Worm (Caenorhabditis elegans) whole organism, late embryonic: Measurements from ENCODE around the gene sri-32.
"Not testable (repeated sequence)": the region's sequence is repeated elsewhere in the genome, so short reads cannot be mapped to it uniquely, and the experiment has no call there.

Experiments
- F13H6.1 ChIP-seq: sonication (generic microtip); optimal IDR thresholded peaks from 2 replicates; lab custom pipeline; 2016; ENCODE audit warnings: missing genetic modification characterization, missing compliant biosample characterization
- ahr-1 ChIP-seq: sonication (generic microtip); optimal IDR thresholded peaks from 2 replicates; lab custom pipeline; 2016; ENCODE audit warnings: missing genetic modification characterization, missing compliant biosample characterization
- ama-1 ChIP-seq: fragments of 150-350 bp; optimal IDR thresholded peaks from 2 replicates; lab custom pipeline; 2014
- ceh-14 ChIP-seq: sonication (generic microtip); optimal IDR thresholded peaks from 2 replicates; lab custom pipeline; 2016; ENCODE audit warnings: missing genotype, missing genetic modification characterization, missing compliant biosample characterization
- ceh-19 ChIP-seq: fragments of 200-800 bp; sonication (Bioruptor generic); optimal IDR thresholded peaks from 2 replicates; lab custom pipeline; 2018; ENCODE audit warnings: mild to moderate bottlenecking, missing genetic modification characterization, missing compliant biosample characterization
- ceh-2 ChIP-seq: sonication (generic microtip); optimal IDR thresholded peaks from 2 replicates; lab custom pipeline; 2016; ENCODE audit warnings: missing genotype, missing genetic modification characterization, missing compliant biosample characterization
- ceh-22 ChIP-seq: sonication (generic microtip); optimal IDR thresholded peaks from 2 replicates; lab custom pipeline; 2017; ENCODE audit warnings: missing biosample characterization, missing genetic modification characterization
- ceh-24 ChIP-seq: sonication (generic microtip); optimal IDR thresholded peaks from 2 replicates; lab custom pipeline; 2016; ENCODE audit warnings: mild to moderate bottlenecking, missing genetic modification characterization, missing compliant biosample characterization
- ceh-30 ChIP-seq: fragments of 150-350 bp; optimal IDR thresholded peaks from 2 replicates; lab custom pipeline; 2014; ENCODE audit warnings: missing biosample characterization, missing genetic modification characterization
- ceh-34 ChIP-seq: sonication (generic microtip); optimal IDR thresholded peaks from 2 replicates; lab custom pipeline; 2016; ENCODE audit warnings: mild to moderate bottlenecking, missing genetic modification characterization, missing compliant biosample characterization
- ceh-6 ChIP-seq: fragments of 200-800 bp; sonication (Bioruptor generic); optimal IDR thresholded peaks from 2 replicates; lab custom pipeline; 2018; ENCODE audit warnings: mild to moderate bottlenecking, missing genetic modification characterization, missing compliant biosample characterization
- dve-1 ChIP-seq: sonication (generic microtip); optimal IDR thresholded peaks from 2 replicates; lab custom pipeline; 2017; ENCODE audit warnings: antibody characterized with exemption, mild to moderate bottlenecking, missing genetic modification characterization, missing compliant biosample characterization
- elt-2 ChIP-seq: sonication (generic microtip); optimal IDR thresholded peaks from 2 replicates; lab custom pipeline; 2016; ENCODE audit warnings: missing genetic modification reagents, missing genetic modification characterization, missing compliant biosample characterization
- elt-4 ChIP-seq: sonication (generic microtip); optimal IDR thresholded peaks from 2 replicates; lab custom pipeline; 2016; ENCODE audit warnings: missing genetic modification characterization, missing compliant biosample characterization
- ets-4 ChIP-seq: sonication (generic microtip); optimal IDR thresholded peaks from 2 replicates; lab custom pipeline; 2016; ENCODE audit warnings: missing genetic modification characterization, missing compliant biosample characterization
- eyg-1 ChIP-seq: sonication (generic microtip); optimal IDR thresholded peaks from 2 replicates; lab custom pipeline; 2016; ENCODE audit warnings: missing genotype, missing genetic modification characterization, missing compliant biosample characterization
- fkh-6 ChIP-seq: sonication (generic microtip); optimal IDR thresholded peaks from 2 replicates; lab custom pipeline; 2016; ENCODE audit warnings: missing genetic modification characterization, missing compliant biosample characterization
- hlh-13 ChIP-seq: fragments of 200-800 bp; sonication (Bioruptor generic); optimal IDR thresholded peaks from 2 replicates; lab custom pipeline; 2018; ENCODE audit warnings: mild to moderate bottlenecking, missing genetic modification characterization, missing compliant biosample characterization
- hlh-30 ChIP-seq: sonication (generic microtip); optimal IDR thresholded peaks from 2 replicates; lab custom pipeline; 2017; ENCODE audit warnings: antibody characterized with exemption, missing genetic modification characterization, missing compliant biosample characterization; ENCODE audit not compliant: insufficient read depth
- lim-6 ChIP-seq: sonication (generic microtip); optimal IDR thresholded peaks from 2 replicates; lab custom pipeline; 2016; ENCODE audit warnings: missing genetic modification characterization, missing compliant biosample characterization
- mec-3 ChIP-seq: sonication (generic microtip); optimal IDR thresholded peaks from 2 replicates; lab custom pipeline; 2016; ENCODE audit warnings: borderline replicate concordance, missing genetic modification characterization, missing compliant biosample characterization
- nfya-1 ChIP-seq: sonication (generic microtip); optimal IDR thresholded peaks from 2 replicates; lab custom pipeline; 2017; ENCODE audit warnings: missing genetic modification characterization, mild to moderate bottlenecking, missing compliant biosample characterization, antibody characterized with exemption, moderate library complexity
- odd-2 ChIP-seq: sonication (generic microtip); optimal IDR thresholded peaks from 2 replicates; lab custom pipeline; 2017; ENCODE audit warnings: antibody characterized with exemption, mild to moderate bottlenecking, missing genetic modification characterization, missing compliant biosample characterization
- pag-3 ChIP-seq: sonication (generic microtip); optimal IDR thresholded peaks from 2 replicates; lab custom pipeline; 2016; ENCODE audit warnings: missing compliant biosample characterization, missing genetic modification characterization, borderline replicate concordance
- pat-9 ChIP-seq: fragments of 200-800 bp; sonication (Bioruptor generic); optimal IDR thresholded peaks from 2 replicates; lab custom pipeline; 2018; ENCODE audit warnings: mild to moderate bottlenecking, missing genetic modification characterization, moderate library complexity, missing compliant biosample characterization
- pax-1 ChIP-seq: fragments of 150-350 bp; optimal IDR thresholded peaks from 2 replicates; lab custom pipeline; 2014; ENCODE audit warnings: missing biosample characterization, missing genetic modification characterization
- pha-4 ChIP-seq: fragments of 150-350 bp; optimal IDR thresholded peaks from 2 replicates; lab custom pipeline; 2018; ENCODE audit warnings: missing biosample characterization, missing genetic modification reagents, missing genetic modification characterization
- ref-2 ChIP-seq: sonication (generic microtip); optimal IDR thresholded peaks from 2 replicates; lab custom pipeline; 2016; ENCODE audit warnings: missing genetic modification characterization, missing compliant biosample characterization
- unc-42 ChIP-seq: sonication (generic microtip); optimal IDR thresholded peaks from 2 replicates; lab custom pipeline; 2016; ENCODE audit warnings: missing genotype, missing genetic modification characterization, missing compliant biosample characterization
- zip-5 ChIP-seq: sonication (generic microtip); optimal IDR thresholded peaks from 2 replicates; lab custom pipeline; 2016; ENCODE audit warnings: missing genetic modification characterization, missing compliant biosample characterization
- ztf-16 ChIP-seq: sonication (generic microtip); optimal IDR thresholded peaks from 2 replicates; lab custom pipeline; 2017; ENCODE audit warnings: missing genetic modification characterization, missing compliant biosample characterization

The sri-32 gene

ce11 chrII:3198998-3199397 is 44.7 kb upstream of the sri-32 start, which contains the start of gene sri-51:
sri-51 (minus strand) TSS chrII:3199098.
- TF ChIP-seq ceh-19 (GFP tag; lab: Kevin White, UChicago) = no peak
- no peak for TF ChIP-seq nfya-1 (tag; lab: Kevin White, UChicago)
- TF ChIP-seq ztf-16 (tag; lab: Kevin White, UChicago) = no peak
- no peak for TF ChIP-seq ceh-30 (tag; lab: Kevin White, UChicago)
- TF ChIP-seq ahr-1 (tag; lab: Kevin White, UChicago) = no peak
- TF ChIP-seq ceh-22 (tag; lab: Kevin White, UChicago) = no peak
- no peak for TF ChIP-seq ceh-24 (tag; lab: Kevin White, UChicago)
- TF ChIP-seq elt-2 (tag; lab: Kevin White, UChicago) = no peak
- no peak for TF ChIP-seq lim-6
- no peak for TF ChIP-seq eyg-1 (tag; lab: Kevin White, UChicago)
- TF ChIP-seq hlh-30 = no peak
- no peak for TF ChIP-seq unc-42 (tag; lab: Kevin White, UChicago)
- no peak for TF ChIP-seq ceh-6 (GFP tag; lab: Kevin White, UChicago)
- TF ChIP-seq pha-4 (tag; lab: Kevin White, UChicago) = no peak
- TF ChIP-seq ceh-34 (tag; lab: Kevin White, UChicago) = no peak

- no peak for TF ChIP-seq zip-5 (tag; lab: Kevin White, UChicago)
Observed at ce11 chrII:3196966-3197365, 42.7 kb upstream of the sri-32 start, which contains the start of gene gcy-15. gcy-15 (minus strand) TSS chrII:3197066.

ce11 chrII:3195739-3196138 is 41.5 kb upstream of the sri-32 start:
- TF ChIP-seq mec-3 (tag; lab: Kevin White, UChicago) = peak; percentile 13
- TF ChIP-seq fkh-6 (tag; lab: Kevin White, UChicago) = no peak

- not testable (repeated sequence) for TF ChIP-seq ceh-2, pag-3, ref-2
Observed at ce11 chrII:3191544-3191943, 37.3 kb upstream of the sri-32 start, which contains the start of gene Y27F2A.9. Y27F2A.9 (minus strand) TSS chrII:3191644.

ce11 chrII:3189038-3189437 is 34.8 kb upstream of the sri-32 start, which contains the start of gene Y27F2A.11:
Y27F2A.11 (plus strand) TSS chrII:3189338.
- not testable (repeated sequence) for TF ChIP-seq pax-1 (tag; lab: Kevin White, UChicago); ets-4 (tag; lab: Kevin White, UChicago); ref-2

ce11 chrII:3185848-3186247 is 31.6 kb upstream of the sri-32 start:
- TF ChIP-seq ama-1 (lab: Kevin White, UChicago) (no peak), pag-3 (no peak), ceh-19 (GFP tag; lab: Kevin White, UChicago) (no peak), odd-2 (no peak), hlh-13 (no peak), elt-4 (tag; lab: Kevin White, UChicago) (no peak), ceh-14 (tag; lab: Kevin White, UChicago) (no peak), pat-9 (tag; lab: Kevin White, UChicago) (no peak), F13H6.1 (no peak), ahr-1 (tag; lab: Kevin White, UChicago) (no peak)

- not testable (repeated sequence) for TF ChIP-seq pat-9 (tag; lab: Kevin White, UChicago); dve-1 (tag; lab: Kevin White, UChicago); F13H6.1
Observed at ce11 chrII:3184858-3185257, 30.6 kb upstream of the sri-32 start, which contains the start of gene sri-78. sri-78 (plus strand) TSS chrII:3185158.
